Fruit fly (Drosophila melanogaster) whole organism, embryonic: ENCODE results near the gene CG34398.

ENCODE experiments used
- Abd-B ChIP-seq: fragments of 200-800 bp; sonication (Bioruptor generic); optimal IDR thresholded peaks from 2 replicates; lab custom pipeline; 2018; ENCODE audit warnings: missing biosample characterization, mild to moderate bottlenecking, missing genetic modification characterization, moderate library complexity
- Aef1 ChIP-seq: fragments of 200-800 bp; sonication (Bioruptor generic); IDR thresholded peaks from 3 replicates; pipeline ENCODE4 v1.3.6; 2022; ENCODE audit warnings: missing biosample characterization, missing genetic modification characterization
- Atf-2 ChIP-seq: fragments of 200-800 bp; sonication (Bioruptor generic); optimal IDR thresholded peaks from 2 replicates; lab custom pipeline; 2016; ENCODE audit warnings: missing biosample characterization, missing genetic modification characterization
- CG10366 ChIP-seq: fragments of 200-800 bp; sonication (Bioruptor generic); IDR thresholded peaks from 2 replicates; pipeline ENCODE4 v1.3.6; 2022; ENCODE audit warnings: missing biosample characterization, missing genetic modification characterization
- CG11695 ChIP-seq: fragments of 200-800 bp; sonication (Bioruptor generic); IDR thresholded peaks from 3 replicates; pipeline ENCODE4 v1.3.6; 2022; ENCODE audit warnings: missing biosample characterization, missing genetic modification characterization
- CG12744 ChIP-seq: fragments of 200-800 bp; sonication (Bioruptor generic); optimal IDR thresholded peaks from 2 replicates; lab custom pipeline; 2016; ENCODE audit warnings: missing biosample characterization, missing genetic modification characterization
- CG12942 ChIP-seq: fragments of 200-800 bp; sonication (Bioruptor generic); optimal IDR thresholded peaks from 3 replicates; lab custom pipeline; 2016; ENCODE audit warnings: missing biosample characterization, missing genetic modification characterization
- CG14014 ChIP-seq: fragments of 200-800 bp; sonication (Bioruptor generic); IDR thresholded peaks from 2 replicates; pipeline ENCODE4 v1.3.6; 2022; ENCODE audit warnings: missing biosample characterization, missing genetic modification characterization
- CG14050 ChIP-seq: fragments of 200-800 bp; sonication (Bioruptor generic); IDR thresholded peaks from 3 replicates; pipeline ENCODE4 v1.3.6; 2022; ENCODE audit warnings: missing biosample characterization, missing genetic modification characterization
- CG15073 ChIP-seq: fragments of 200-800 bp; sonication (Bioruptor generic); optimal IDR thresholded peaks from 2 replicates; lab custom pipeline; 2016; ENCODE audit warnings: missing biosample characterization, missing genetic modification characterization
- CG16863 ChIP-seq: fragments of 200-800 bp; sonication (Bioruptor generic); optimal IDR thresholded peaks from 3 replicates; lab custom pipeline; 2016; ENCODE audit warnings: missing biosample characterization, missing genetic modification characterization
- CG17385 ChIP-seq: fragments of 200-800 bp; sonication (Bioruptor generic); optimal IDR thresholded peaks from 3 replicates; lab custom pipeline; 2018; ENCODE audit warnings: missing biosample characterization, mild to moderate bottlenecking, missing genetic modification characterization
- CG18619 ChIP-seq: fragments of 200-800 bp; sonication (Bioruptor generic); optimal IDR thresholded peaks from 3 replicates; lab custom pipeline; 2017; ENCODE audit warnings: missing biosample characterization, mild to moderate bottlenecking, missing genetic modification characterization
- CG2678 ChIP-seq: fragments of 200-800 bp; sonication (Bioruptor generic); optimal IDR thresholded peaks from 3 replicates; lab custom pipeline; 2019; ENCODE audit warnings: missing biosample characterization, mild to moderate bottlenecking, missing genetic modification characterization, moderate library complexity
- CG31441 ChIP-seq: fragments of 200-800 bp; sonication (Bioruptor generic); IDR thresholded peaks from 2 replicates; pipeline ENCODE4 v1.3.6; 2022; ENCODE audit warnings: missing biosample characterization, missing genetic modification characterization
- CG34224 ChIP-seq: fragments of 200-800 bp; sonication (Bioruptor generic); IDR thresholded peaks from 3 replicates; pipeline ENCODE4 v1.3.6; 2022; ENCODE audit warnings: missing biosample characterization, missing genetic modification characterization; ENCODE audit not compliant: partially characterized antibody
- CG7357 ChIP-seq: fragments of 200-800 bp; sonication (Bioruptor generic); IDR thresholded peaks from 3 replicates; pipeline ENCODE4 v1.3.6; 2022; ENCODE audit warnings: missing biosample characterization, missing genetic modification characterization
- CG8944 ChIP-seq: fragments of 200-800 bp; sonication (Bioruptor generic); optimal IDR thresholded peaks from 3 replicates; lab custom pipeline; 2016; ENCODE audit warnings: missing biosample characterization, missing genetic modification characterization
- CG9817 ChIP-seq: fragments of 200-800 bp; sonication (Bioruptor generic); optimal IDR thresholded peaks from 2 replicates; lab custom pipeline; 2018; ENCODE audit warnings: missing biosample characterization, mild to moderate bottlenecking, missing genetic modification characterization, moderate library complexity
- CG9932 ChIP-seq: fragments of 200-800 bp; sonication (Bioruptor generic); IDR thresholded peaks from 2 replicates; pipeline ENCODE4 v1.3.6; 2022; ENCODE audit warnings: missing biosample characterization, missing genetic modification characterization
- CoRest ChIP-seq: fragments of 200-800 bp; sonication (Bioruptor generic); optimal IDR thresholded peaks from 3 replicates; lab custom pipeline; 2018; ENCODE audit warnings: missing biosample characterization, mild to moderate bottlenecking, missing genetic modification characterization, moderate library complexity
- Dek ChIP-seq: fragments of 200-800 bp; sonication (Bioruptor generic); optimal IDR thresholded peaks from 3 replicates; lab custom pipeline; 2019; ENCODE audit warnings: missing biosample characterization, mild to moderate bottlenecking, missing genetic modification characterization, moderate library complexity
- Dip2 ChIP-seq: fragments of 200-800 bp; sonication (Bioruptor generic); IDR thresholded peaks from 2 replicates; pipeline ENCODE4 v1.3.6; 2022; ENCODE audit warnings: missing biosample characterization, missing genetic modification characterization
- Ets65A ChIP-seq: fragments of 200-800 bp; sonication (Bioruptor generic); peaks from one replicate; lab custom pipeline; 2016; ENCODE audit warnings: missing biosample characterization, missing genetic modification characterization
- H2.0 ChIP-seq: fragments of 200-800 bp; sonication (Bioruptor generic); IDR thresholded peaks from 2 replicates; pipeline ENCODE4 v1.3.6; 2022; ENCODE audit warnings: missing biosample characterization, missing genetic modification characterization
- HLH3B ChIP-seq: fragments of 200-800 bp; sonication (Bioruptor generic); IDR thresholded peaks from 2 replicates; pipeline ENCODE4 v1.3.6; 2022; ENCODE audit warnings: missing biosample characterization, missing genetic modification characterization
- Oli ChIP-seq: fragments of 200-800 bp; sonication (Bioruptor generic); optimal IDR thresholded peaks from 2 replicates; lab custom pipeline; 2018; ENCODE audit warnings: missing biosample characterization, mild to moderate bottlenecking, missing genetic modification characterization, moderate library complexity
- Pdp1 ChIP-seq, 2 experiments: fragments of 200-800 bp; sonication (Bioruptor generic); optimal IDR thresholded peaks; 3 replicates each; lab custom pipeline; 2016; ENCODE audit warnings: missing biosample characterization in 2 of 2, missing genetic modification characterization in 2 of 2, mild to moderate bottlenecking in 1 of 2, moderate library complexity in 1 of 2
- Sox102F ChIP-seq: fragments of 200-800 bp; sonication (Bioruptor generic); optimal IDR thresholded peaks from 2 replicates; lab custom pipeline; 2018; ENCODE audit warnings: missing biosample characterization, mild to moderate bottlenecking, missing genetic modification characterization, moderate library complexity
- Ssrp ChIP-seq: fragments of 200-800 bp; sonication (Bioruptor generic); optimal IDR thresholded peaks from 2 replicates; lab custom pipeline; 2018; ENCODE audit warnings: missing biosample characterization, mild to moderate bottlenecking, missing genetic modification characterization, moderate library complexity
- Trl ChIP-seq, 3 experiments: fragments of >200 bp in 2 of 3; fragments of 200-800 bp in 1 of 3; sonication (Bioruptor generic) in 1 of 3; optimal IDR thresholded peaks; 2 replicates in 1 of 3; 3 replicates in 2 of 3; lab custom pipeline; 2016 to 2017; ENCODE audit warnings: missing biosample characterization in 1 of 3, missing genetic modification characterization in 1 of 3
- Vsx1 ChIP-seq: fragments of 200-800 bp; sonication (Bioruptor generic); optimal IDR thresholded peaks from 2 replicates; lab custom pipeline; 2017; ENCODE audit warnings: missing biosample characterization, mild to moderate bottlenecking, missing genetic modification characterization, missing genetic modification reagents
- Xrp1 ChIP-seq: fragments of 200-800 bp; sonication (Bioruptor generic); IDR thresholded peaks from 2 replicates; pipeline ENCODE4 v1.3.6; 2022; ENCODE audit warnings: missing biosample characterization, missing genetic modification characterization
- ase ChIP-seq: fragments of 200-800 bp; sonication (Bioruptor generic); IDR thresholded peaks from 3 replicates; pipeline ENCODE4 v1.3.6; 2022; ENCODE audit warnings: missing biosample characterization, missing genetic modification characterization
- az2 ChIP-seq: fragments of 200-800 bp; sonication (Bioruptor generic); optimal IDR thresholded peaks from 3 replicates; lab custom pipeline; 2016; ENCODE audit warnings: missing biosample characterization, missing genetic modification characterization
- cad ChIP-seq: fragments of >200 bp; optimal IDR thresholded peaks from 2 replicates; lab custom pipeline; 2017; ENCODE audit warnings: missing biosample characterization, missing genetic modification characterization
- chif ChIP-seq, 2 experiments: fragments of 200-800 bp; sonication (Bioruptor generic); optimal IDR thresholded peaks; 3 replicates each; lab custom pipeline; 2016; ENCODE audit warnings: missing biosample characterization in 2 of 2, missing genetic modification characterization in 2 of 2
- cwo ChIP-seq: fragments of 200-800 bp; sonication (Bioruptor generic); optimal IDR thresholded peaks from 3 replicates; lab custom pipeline; 2017; ENCODE audit warnings: missing biosample characterization, missing genetic modification characterization, mild to moderate bottlenecking, moderate library complexity, missing genetic modification reagents
- dm ChIP-seq: fragments of 200-800 bp; sonication (Bioruptor generic); optimal IDR thresholded peaks from 3 replicates; lab custom pipeline; 2016; ENCODE audit warnings: missing biosample characterization, missing genetic modification characterization
- fu2 ChIP-seq: fragments of 200-800 bp; sonication (Bioruptor generic); optimal IDR thresholded peaks from 2 replicates; lab custom pipeline; 2016; ENCODE audit warnings: missing biosample characterization, missing genetic modification characterization
- grn ChIP-seq: fragments of 200-800 bp; sonication (Bioruptor generic); optimal IDR thresholded peaks from 3 replicates; lab custom pipeline; 2017; ENCODE audit warnings: missing biosample characterization, missing genetic modification characterization
- mam ChIP-seq: fragments of 200-800 bp; sonication (Bioruptor generic); optimal IDR thresholded peaks from 3 replicates; lab custom pipeline; 2016; ENCODE audit warnings: missing biosample characterization, missing genetic modification characterization
- ranshi ChIP-seq: fragments of 200-800 bp; sonication (Bioruptor generic); IDR thresholded peaks from 2 replicates; pipeline ENCODE4 v1.3.6; 2022; ENCODE audit warnings: missing biosample characterization, missing genetic modification characterization
- row ChIP-seq: fragments of 200-800 bp; sonication (Bioruptor generic); IDR thresholded peaks from 3 replicates; pipeline ENCODE4 v1.3.6; 2022; ENCODE audit warnings: missing biosample characterization, missing genetic modification characterization
- run ChIP-seq: fragments of 200-800 bp; sonication (Bioruptor generic); optimal IDR thresholded peaks from 3 replicates; lab custom pipeline; 2018; ENCODE audit warnings: missing biosample characterization, mild to moderate bottlenecking, missing genetic modification characterization
- schlank ChIP-seq: fragments of 200-800 bp; sonication (Bioruptor generic); optimal IDR thresholded peaks from 2 replicates; lab custom pipeline; 2018; ENCODE audit warnings: missing biosample characterization, mild to moderate bottlenecking, missing genetic modification characterization
- scrt ChIP-seq: fragments of 200-800 bp; sonication (Bioruptor generic); optimal IDR thresholded peaks from 2 replicates; lab custom pipeline; 2018; ENCODE audit warnings: missing biosample characterization, mild to moderate bottlenecking, missing genetic modification characterization, moderate library complexity
- shn ChIP-seq: fragments of 200-800 bp; sonication (Bioruptor generic); optimal IDR thresholded peaks from 3 replicates; lab custom pipeline; 2016; ENCODE audit warnings: missing biosample characterization, missing genetic modification characterization
- slp2 ChIP-seq: fragments of 200-800 bp; sonication (Bioruptor generic); optimal IDR thresholded peaks from 2 replicates; lab custom pipeline; 2016; ENCODE audit warnings: missing biosample characterization, missing genetic modification characterization

CG34398 gene

dm6 chr2L:8982584-8983302 is 84.2 kb downstream of the CG34398 start (continued):
- TF ChIP-seq schlank (tag; lab: Kevin White, UChicago) (no peak), Oli (tag; lab: Kevin White, UChicago) (peak; percentile 62), Xrp1 (GFP tag; lab: Robert Waterston, UW) (peak; percentile 38; the same call in 1 of the 2 replicates), run (tag; lab: Kevin White, UChicago) (peak; percentile 59), CoRest (tag; lab: Kevin White, UChicago) (peak; percentile 65), Dek (tag; lab: Kevin White, UChicago) (peak; percentile 58), Pdp1 (GFP tag; optimal IDR thresholded peaks at IDR 0.05; lab: Kevin White, UChicago) (peak; percentile 8 to 23), Trl (optimal IDR thresholded peaks at IDR 0.05; lab: Kevin White, UChicago) (no peak), Trl (GFP tag; optimal IDR thresholded peaks at IDR 0.05; lab: Kevin White, UChicago) (peak; percentile 44), CG9817 (peak; percentile 46), Sox102F (GFP tag; lab: Kevin White, UChicago) (peak; percentile 69), chif (GFP tag; optimal IDR thresholded peaks at IDR 0.05; lab: Kevin White, UChicago) (peak in 1 of 2 experiments; percentile 43), CG9932 (no peak), shn (GFP tag; lab: Kevin White, UChicago) (no peak), CG12744 (peak; percentile 23), CG18619 (GFP tag; lab: Kevin White, UChicago) (peak; percentile 10), CG2678 (peak; percentile 78), mam (GFP tag; lab: Kevin White, UChicago) (peak; percentile 42), CG14050 (GFP tag; lab: Robert Waterston, UW) (peak; percentile 25; the same call in 1 of the 3 replicates), CG16863 (peak; percentile 27), CG17385 (GFP tag; lab: Kevin White, UChicago) (peak; percentile 47), H2.0 (GFP tag; lab: Robert Waterston, UW) (peak; percentile 15; the same call in 1 of the 2 replicates), Atf-2 (peak; percentile 17), Abd-B (GFP tag; lab: Kevin White, UChicago) (peak; percentile 28), CG11695 (GFP tag; lab: Robert Waterston, UW) (peak; percentile 94), slp2 (GFP tag; lab: Kevin White, UChicago) (peak; percentile 29), CG10366 (GFP tag; lab: Robert Waterston, UW) (peak; percentile 45; the same call in 1 of the 2 replicates), CG7357 (peak; percentile 42; the same call in 1 of the 3 replicates), Ets65A (peak; percentile 51), ase (GFP tag; lab: Robert Waterston, UW) (peak; percentile 45; the same call in 1 of the 3 replicates), CG14014 (GFP tag; lab: Robert Waterston, UW) (peak; percentile 52; the same call in 1 of the 2 replicates), CG15073 (GFP tag; lab: Kevin White, UChicago) (no peak), scrt (GFP tag; lab: Kevin White, UChicago) (peak; percentile 38), fu2 (GFP tag; lab: Kevin White, UChicago) (no peak), Dip2 (GFP tag; lab: Robert Waterston, UW) (no peak), ranshi (GFP tag; lab: Robert Waterston, UW) (0 out of 2 replicates have a peak, but pooled peaks have one; percentile 4), row (peak; percentile 73), CG12942 (GFP tag; lab: Kevin White, UChicago) (peak; percentile 6), CG31441 (peak; percentile 58; the same call in 1 of the 2 replicates), grn (GFP tag; lab: Kevin White, UChicago) (peak; percentile 84), Aef1 (GFP tag; lab: Robert Waterston, UW) (no peak; the same call in 2 of the 3 replicates), dm (peak; percentile 11), Ssrp (tag; lab: Kevin White, UChicago) (no peak), HLH3B (peak; percentile 54; the same call in 1 of the 2 replicates), az2 (GFP tag; lab: Kevin White, UChicago) (peak; percentile 31), cwo (GFP tag; lab: Kevin White, UChicago) (peak; percentile 32), cad (GFP tag; lab: Kevin White, UChicago) (no peak), CG8944 (GFP tag; lab: Kevin White, UChicago) (peak; percentile 13), CG34224 (GFP tag; lab: Robert Waterston, UW) (no peak), Vsx1 (GFP tag; lab: Kevin White, UChicago) (peak; percentile 15)
